Fruit fly (Drosophila melanogaster) Kc167 (cell line): ENCODE data around the gene CG14352.

Experiments used
- Myc ChIP-seq: fragments of >200 bp; optimal IDR thresholded peaks from 2 replicates; lab custom pipeline; 2017; ENCODE audit warnings: missing external identifiers
- Sin3A ChIP-seq: fragments of >200 bp; optimal IDR thresholded peaks from 2 replicates; lab custom pipeline; 2018; ENCODE audit warnings: missing external identifiers
- h ChIP-seq: fragments of >200 bp; optimal IDR thresholded peaks from 3 replicates; lab custom pipeline; 2018; ENCODE audit warnings: missing external identifiers
- insv ChIP-seq: fragments of >200 bp; optimal IDR thresholded peaks from 3 replicates; lab custom pipeline; 2018; ENCODE audit warnings: missing external identifiers
- psq ChIP-seq: fragments of >200 bp; optimal IDR thresholded peaks from 2 replicates; lab custom pipeline; 2017; ENCODE audit warnings: missing external identifiers
- ttk ChIP-seq: sonication (Bioruptor generic); optimal IDR thresholded peaks from 2 replicates; lab custom pipeline; 2017; ENCODE audit warnings: missing external identifiers

Gene CG14352

DNA sequence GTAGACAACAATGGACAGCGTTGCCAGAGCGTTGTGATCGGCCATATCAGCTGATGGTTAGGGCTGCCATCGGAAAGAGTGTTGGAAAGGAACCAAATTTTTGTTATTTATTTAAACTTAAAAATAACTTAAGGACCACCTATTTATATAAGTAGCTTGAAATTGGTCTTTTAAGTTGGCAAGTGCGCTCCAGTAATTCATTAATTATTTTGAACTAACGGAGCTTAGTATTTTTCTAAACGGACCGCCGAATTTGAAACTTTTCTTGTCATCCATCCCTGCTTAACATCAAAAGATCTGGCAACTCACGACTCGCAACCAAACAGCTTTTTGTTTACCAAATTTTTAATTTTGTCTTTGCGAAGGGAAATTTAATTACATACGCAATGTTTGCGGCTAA lies at the start of gene CG14352, which contains the start of gene Rab3GAP1:
Gene CG14352, plus strand, starts transcription at position 289 of the 400 bp plus-strand sequence.
Gene Rab3GAP1, minus strand, starts transcription at position 36 of the 400 bp plus-strand sequence.
- no peak for TF ChIP-seq psq (lab: Kevin White, UChicago)
- TF ChIP-seq Myc = no peak
- TF ChIP-seq ttk (lab: Kevin White, UChicago) = no peak
- TF ChIP-seq h (lab: Kevin White, UChicago) = no peak
- no peak for TF ChIP-seq insv (lab: Kevin White, UChicago)
- no peak for TF ChIP-seq Sin3A

DNA sequence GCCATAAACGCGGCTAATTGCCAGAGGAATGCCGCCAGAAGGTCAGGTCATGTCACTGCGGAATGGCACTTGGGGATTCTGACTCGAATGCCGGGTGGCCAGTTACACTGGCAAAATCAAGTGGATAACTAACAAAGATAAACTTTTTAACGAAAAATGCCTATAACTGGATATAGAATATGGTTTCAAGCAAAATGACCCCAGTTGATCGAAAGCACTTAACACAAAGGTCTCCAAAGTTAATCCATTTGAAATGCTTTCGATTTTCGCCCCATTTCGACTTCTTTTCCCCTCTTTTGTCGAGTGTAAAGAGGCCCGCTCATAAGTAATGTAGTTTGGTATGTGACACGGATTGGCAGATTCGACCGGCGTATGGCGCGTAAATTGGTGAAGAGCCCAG lies 42.6 kb upstream of the CG14352 start:
- no peak for TF ChIP-seq insv (lab: Kevin White, UChicago)
- no peak for TF ChIP-seq h (lab: Kevin White, UChicago)
- no peak for TF ChIP-seq psq (lab: Kevin White, UChicago)
- no peak for TF ChIP-seq Myc
- TF ChIP-seq ttk (lab: Kevin White, UChicago) = no peak
- TF ChIP-seq Sin3A = no peak

DNA sequence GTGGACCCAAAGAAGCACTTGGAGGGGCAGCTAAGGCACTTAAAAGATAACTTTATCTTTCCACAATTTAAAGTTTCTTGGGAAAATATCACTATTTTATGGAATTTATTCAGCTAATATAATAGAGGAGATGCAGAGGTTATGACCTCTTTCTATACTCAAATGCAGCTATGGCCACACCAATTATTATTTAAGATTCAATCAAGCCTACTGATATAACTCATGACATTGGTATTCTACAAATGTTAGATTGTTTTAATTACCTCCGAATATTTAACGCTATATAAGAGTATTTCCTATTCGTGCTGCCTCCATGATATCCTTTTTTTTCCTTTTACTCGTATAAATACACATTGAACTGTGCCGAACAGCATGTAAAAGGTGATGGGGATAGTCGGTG lies 37.2 kb upstream of the CG14352 start:
- TF ChIP-seq ttk (lab: Kevin White, UChicago) (no peak), h (lab: Kevin White, UChicago) (no peak), Sin3A (no peak), psq (lab: Kevin White, UChicago) (no peak), Myc (no peak), insv (lab: Kevin White, UChicago) (no peak)

DNA sequence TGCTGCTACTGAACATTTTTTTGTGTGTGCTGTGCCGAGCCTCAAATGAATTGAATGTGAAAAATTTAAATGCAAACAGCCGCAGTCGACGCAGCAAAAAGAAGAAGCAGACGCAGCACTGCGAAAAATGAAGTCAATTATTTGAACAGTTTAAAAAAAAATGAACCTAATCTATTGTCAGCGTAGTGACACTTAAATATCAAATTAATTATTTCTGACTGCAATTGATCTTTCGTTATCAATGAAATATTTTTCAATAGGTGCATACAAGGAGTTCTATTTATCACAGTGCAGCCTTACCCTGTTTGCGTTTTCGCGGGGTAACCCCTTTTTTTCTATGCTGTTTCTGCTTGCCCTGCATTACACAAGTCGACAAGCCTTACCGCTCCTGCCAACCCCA lies 35.6 kb upstream of the CG14352 start:
- TF ChIP-seq Sin3A = no peak
- no peak for TF ChIP-seq Myc
- no peak for TF ChIP-seq ttk (lab: Kevin White, UChicago)
- no peak for TF ChIP-seq psq (lab: Kevin White, UChicago)
- TF ChIP-seq h (lab: Kevin White, UChicago) = no peak
- no peak for TF ChIP-seq insv (lab: Kevin White, UChicago)

DNA sequence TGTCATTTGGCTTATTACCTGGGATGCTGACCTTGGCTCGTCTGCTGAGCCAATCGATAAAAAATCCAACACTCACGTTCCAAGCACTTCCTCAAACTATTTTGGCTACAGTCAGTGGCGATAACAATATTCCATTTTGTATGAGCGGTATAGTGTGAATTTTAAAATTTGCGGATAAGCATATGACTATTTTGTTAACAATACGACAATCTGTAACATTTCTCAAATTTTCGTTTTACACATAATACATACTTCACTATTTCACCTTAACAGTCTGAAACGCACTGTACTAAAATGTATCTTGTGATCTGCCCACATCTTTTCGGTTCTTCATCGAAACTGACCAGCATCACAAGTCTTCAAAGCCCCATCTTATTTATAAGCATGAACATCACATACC lies 32.0 kb upstream of the CG14352 start:
- TF ChIP-seq psq (lab: Kevin White, UChicago) (no peak), ttk (lab: Kevin White, UChicago) (no peak), h (lab: Kevin White, UChicago) (no peak), insv (lab: Kevin White, UChicago) (no peak), Myc (no peak), Sin3A (no peak)

DNA sequence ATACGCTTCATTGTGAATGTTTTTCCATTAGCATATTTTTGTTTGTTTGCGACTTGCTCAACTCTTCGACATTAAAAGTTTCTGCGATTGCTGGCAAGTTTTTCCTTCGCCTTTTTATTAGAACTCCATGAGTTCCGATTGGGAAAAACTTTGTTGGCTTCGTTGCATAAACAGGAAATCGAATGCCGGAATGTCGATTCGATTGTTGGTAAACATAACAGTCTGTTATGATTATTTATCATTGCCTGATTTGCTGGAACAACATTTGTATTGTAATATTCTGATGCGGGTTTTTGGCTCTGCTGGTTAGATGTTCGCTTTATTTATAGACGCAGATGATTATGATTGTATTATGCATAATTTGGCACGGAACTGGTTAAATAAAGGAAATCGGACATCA lies 31.4 kb upstream of the CG14352 start:
- TF ChIP-seq psq (lab: Kevin White, UChicago) (no peak), insv (lab: Kevin White, UChicago) (no peak), Sin3A (no peak), Myc (no peak)

DNA sequence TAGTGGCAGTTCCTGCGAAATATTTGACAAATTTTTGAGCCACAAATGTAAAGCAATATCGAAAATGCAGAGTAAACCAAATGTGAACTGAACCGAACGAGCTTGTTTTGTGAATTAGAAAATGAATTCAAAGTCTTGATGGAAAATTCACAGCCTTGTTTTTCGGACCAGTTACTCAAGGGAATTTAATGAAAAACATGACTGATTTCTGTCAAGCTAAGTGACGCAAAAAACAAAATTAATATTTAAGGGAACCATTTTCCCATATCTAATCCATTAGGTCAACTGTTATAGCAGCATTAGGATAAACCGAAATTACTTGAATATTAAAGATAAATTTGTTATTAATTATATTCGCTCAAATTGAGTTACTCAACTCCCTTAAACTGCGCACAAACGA lies 24.2 kb upstream of the CG14352 start, which contains the start of gene nis:
Gene nis, minus strand, starts transcription at position 101 of the 400 bp plus-strand sequence.
- TF ChIP-seq Sin3A (no peak), Myc (no peak), insv (lab: Kevin White, UChicago) (no peak), psq (lab: Kevin White, UChicago) (no peak), ttk (lab: Kevin White, UChicago) (no peak), h (lab: Kevin White, UChicago) (no peak)

DNA sequence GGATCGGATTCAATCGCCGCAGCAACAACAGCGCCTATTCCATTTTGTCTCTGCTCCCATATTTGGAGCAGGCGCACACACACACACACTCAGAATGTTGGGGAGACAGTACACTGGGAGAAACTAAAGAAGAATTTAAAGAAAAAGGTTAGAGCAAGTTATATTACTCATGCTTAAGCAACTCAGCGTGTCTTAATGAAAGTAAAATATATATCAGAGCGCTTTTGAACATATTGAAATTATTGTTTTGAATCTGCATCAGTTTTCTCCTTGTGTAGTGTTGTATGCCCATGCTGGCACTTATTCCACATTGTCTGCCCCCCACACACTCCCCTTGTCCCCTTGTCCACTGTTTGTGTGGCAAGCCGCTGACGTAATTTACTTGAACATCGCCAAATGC lies 21.0 kb upstream of the CG14352 start:
- no peak for TF ChIP-seq psq (lab: Kevin White, UChicago)
- TF ChIP-seq Sin3A = no peak
- TF ChIP-seq insv (lab: Kevin White, UChicago) = no peak
- no peak for TF ChIP-seq ttk (lab: Kevin White, UChicago)
- no peak for TF ChIP-seq Myc
- no peak for TF ChIP-seq h (lab: Kevin White, UChicago)

DNA sequence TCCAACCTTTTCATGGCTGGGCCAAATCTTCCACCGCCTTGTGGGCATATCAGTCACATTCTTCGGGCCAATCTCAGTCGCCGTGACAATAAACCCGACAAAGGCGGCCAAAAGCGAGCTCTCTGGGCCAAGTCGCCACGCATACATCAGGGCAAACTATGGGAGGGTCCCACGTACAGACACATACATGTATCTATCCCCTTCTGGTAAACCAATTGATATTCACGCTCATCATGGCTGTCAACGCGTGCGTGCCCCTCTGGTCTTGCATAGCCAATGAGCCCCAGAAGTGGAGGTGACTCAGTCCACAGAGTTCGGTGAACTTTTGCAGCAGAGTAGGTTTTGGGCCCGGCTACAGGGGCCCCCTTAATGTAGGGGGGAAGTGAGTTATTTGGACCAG lies 14.5 kb upstream of the CG14352 start:
- no peak for TF ChIP-seq psq (lab: Kevin White, UChicago)
- TF ChIP-seq ttk (lab: Kevin White, UChicago) = no peak

DNA sequence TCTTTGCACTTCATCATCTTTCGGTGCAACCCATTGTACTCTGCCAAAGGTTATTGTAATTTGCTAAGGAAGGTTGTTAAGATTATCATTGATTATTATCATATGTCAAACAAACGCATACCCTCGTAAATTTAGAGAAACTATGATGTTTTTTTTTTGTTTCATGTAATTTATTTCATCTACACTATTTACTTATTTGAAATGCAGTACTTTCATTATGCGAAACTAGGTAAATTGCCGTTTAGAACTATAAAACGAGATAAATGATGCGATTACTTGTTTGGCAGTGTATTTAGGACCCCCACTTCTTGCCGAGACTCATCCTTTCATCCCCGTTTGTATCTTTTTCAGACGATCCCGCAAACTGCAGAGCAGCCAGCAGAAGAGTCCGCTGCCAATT lies 7.4 kb upstream of the CG14352 start:
- TF ChIP-seq insv (lab: Kevin White, UChicago) = no peak
- TF ChIP-seq ttk (lab: Kevin White, UChicago) = no peak
- no peak for TF ChIP-seq psq (lab: Kevin White, UChicago)
- no peak for TF ChIP-seq Myc
- TF ChIP-seq Sin3A = no peak
- no peak for TF ChIP-seq h (lab: Kevin White, UChicago)

DNA sequence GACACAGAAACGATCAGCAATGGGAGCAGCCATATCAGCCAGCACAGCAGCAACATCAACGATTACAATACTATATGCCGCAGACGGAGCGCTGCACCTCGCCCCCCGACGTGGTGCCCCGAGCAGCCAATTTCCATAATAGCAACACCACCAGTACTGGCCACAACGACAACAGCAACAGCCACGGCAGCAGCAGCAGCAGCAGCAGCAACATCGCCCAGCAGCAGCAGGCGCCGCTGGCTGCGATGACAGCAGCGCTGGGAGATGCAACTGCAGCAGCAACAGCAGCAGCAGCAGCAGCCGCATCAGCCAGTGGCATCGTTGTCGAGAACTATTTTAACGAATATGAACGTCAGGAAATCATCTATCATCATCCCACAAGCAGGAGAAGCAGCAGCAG lies 4.5 kb upstream of the CG14352 start:
- no peak for TF ChIP-seq psq (lab: Kevin White, UChicago)
- TF ChIP-seq h (lab: Kevin White, UChicago) = no peak
- TF ChIP-seq ttk (lab: Kevin White, UChicago) = no peak
- no peak for TF ChIP-seq Myc
- TF ChIP-seq insv (lab: Kevin White, UChicago) = no peak
- TF ChIP-seq Sin3A = no peak

DNA sequence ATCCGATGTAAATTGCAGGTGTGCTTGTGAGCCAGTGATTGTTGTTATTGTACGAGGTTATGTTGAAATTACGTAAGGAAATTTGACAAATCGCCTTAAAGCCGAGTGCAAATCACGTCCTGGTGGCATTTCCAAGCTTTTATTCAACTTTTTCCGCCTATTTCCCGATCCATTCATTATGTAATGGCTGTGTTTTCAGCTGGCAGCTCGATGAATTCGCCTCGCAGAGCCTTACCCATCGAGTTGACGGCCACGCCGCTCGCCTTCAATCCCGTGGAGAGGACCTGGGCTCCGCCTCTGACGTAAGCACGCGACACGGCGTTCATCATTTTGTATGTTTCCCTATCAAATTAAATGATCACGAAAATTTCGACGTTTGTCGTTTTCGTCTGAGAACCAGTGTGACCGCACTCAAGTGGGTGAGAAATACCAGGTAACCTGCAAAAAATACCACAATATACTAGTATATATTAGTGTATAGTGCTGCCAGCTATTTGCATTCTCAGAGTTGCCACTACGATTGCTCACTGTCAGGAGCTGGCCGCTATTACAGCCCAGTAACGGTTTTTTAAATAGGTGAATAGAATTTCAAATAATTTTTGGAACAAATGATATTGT lies 2.6 kb downstream of the CG14352 start, which contains the start of gene RFeSP:
Gene RFeSP, minus strand, starts transcription at position 413 of the 618 bp plus-strand sequence.
- no peak for TF ChIP-seq ttk (lab: Kevin White, UChicago)
- TF ChIP-seq Sin3A = no peak
- no peak for TF ChIP-seq h (lab: Kevin White, UChicago)
- TF ChIP-seq psq (lab: Kevin White, UChicago) = no peak
- no peak for TF ChIP-seq Myc
- TF ChIP-seq insv (lab: Kevin White, UChicago) = no peak

DNA sequence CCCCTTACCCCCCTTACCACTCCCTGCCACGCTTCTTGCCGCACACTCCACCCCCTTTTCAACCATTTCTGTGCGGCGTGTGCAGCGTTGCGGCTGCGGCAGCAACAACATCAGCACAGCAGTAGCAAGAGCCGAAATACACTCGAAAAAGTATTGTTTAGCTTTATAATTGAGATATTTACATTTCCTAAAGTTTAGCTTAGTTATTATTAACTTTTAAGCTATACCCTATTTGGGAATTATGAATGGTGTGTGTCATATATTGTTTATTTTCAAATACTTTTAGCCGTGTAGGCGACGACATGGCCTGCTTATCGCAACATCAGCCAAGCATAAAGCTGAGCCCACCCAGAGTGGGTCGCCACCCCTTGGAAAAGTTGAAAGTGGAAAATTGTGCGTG lies 4.5 kb downstream of the CG14352 start:
- TF ChIP-seq insv (lab: Kevin White, UChicago) (no peak), psq (lab: Kevin White, UChicago) (no peak), ttk (lab: Kevin White, UChicago) (no peak), Myc (no peak), Sin3A (no peak), h (lab: Kevin White, UChicago) (no peak)
